Fruit fly (Drosophila melanogaster): Measurements from ENCODE around the gene CG9837.

DNA sequence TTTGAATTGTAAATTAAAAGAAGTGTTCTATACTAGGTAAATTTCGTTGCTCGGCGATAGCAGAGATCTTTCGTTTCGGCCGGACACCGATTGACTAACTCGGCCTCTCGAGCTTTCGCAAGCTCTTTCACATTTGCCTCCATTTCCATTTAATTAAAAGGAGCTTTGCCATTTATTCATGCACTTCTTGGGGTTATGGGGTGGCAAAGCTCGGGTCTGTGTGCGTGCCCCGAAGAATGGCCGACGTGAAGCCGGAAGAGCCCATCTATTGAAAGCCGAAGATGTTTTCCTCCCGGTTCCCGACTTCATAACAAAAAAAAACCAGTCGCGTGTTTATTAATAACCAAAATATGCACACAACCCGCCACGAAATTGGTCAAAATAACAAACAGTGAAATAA, 13.5 kb downstream of the CG9837 start:
- no peak for TF ChIP-seq CG11902 (GFP tag; optimal IDR thresholded peaks at IDR 0.05)
- TF ChIP-seq CG6276 (GFP tag; optimal IDR thresholded peaks at IDR 0.05) = no peak
- TF ChIP-seq CG6792 (GFP tag; optimal IDR thresholded peaks at IDR 0.05) = no peak
- TF ChIP-seq OdsH (GFP tag; optimal IDR thresholded peaks at IDR 0.05) = no peak
- no peak for TF ChIP-seq CG7368 (GFP tag; optimal IDR thresholded peaks at IDR 0.05)
- no peak for TF ChIP-seq CG11294 (GFP tag; IDR thresholded peaks at IDR 0.05)
- no peak for TF ChIP-seq Lpt (GFP tag; optimal IDR thresholded peaks at IDR 0.05)
- no peak for TF ChIP-seq Hr38 (GFP tag; optimal IDR thresholded peaks at IDR 0.05)
- TF ChIP-seq eg (GFP tag; IDR thresholded peaks at IDR 0.05) = no peak
- TF ChIP-seq Ets96B (tag; optimal IDR thresholded peaks at IDR 0.05) = no peak
- TF ChIP-seq fd59A (GFP tag; optimal IDR thresholded peaks at IDR 0.05) = no peak
- TF ChIP-seq salr (GFP tag; optimal IDR thresholded peaks at IDR 0.05) = no peak

Data from whole organism, prepupa.